Fruit fly (Drosophila melanogaster) whole organism, embryonic: ENCODE data around the gene CG5445.
A peak's percentile ranks its signal among the peaks of the same experiment; 100 is the strongest.

Experiments used
- ATbp ChIP-seq: fragments of 200-800 bp; sonication (Bioruptor generic); optimal IDR thresholded peaks from 2 replicates; lab custom pipeline; 2017; ENCODE audit warnings: missing biosample characterization, mild to moderate bottlenecking, missing genetic modification characterization, missing genetic modification reagents
- Adf1 ChIP-seq: fragments of 200-800 bp; sonication (Bioruptor generic); IDR thresholded peaks from 2 replicates; pipeline ENCODE4 v1.3.6; 2022; ENCODE audit warnings: missing biosample characterization, missing genetic modification characterization
- Blimp-1 ChIP-seq: fragments of 200-800 bp; sonication (Bioruptor generic); optimal IDR thresholded peaks from 3 replicates; lab custom pipeline; 2018; ENCODE audit warnings: missing biosample characterization, missing genetic modification characterization, mild to moderate bottlenecking, moderate library complexity, missing genetic modification reagents
- BtbVII ChIP-seq: fragments of 200-800 bp; sonication (Bioruptor generic); optimal IDR thresholded peaks from 3 replicates; lab custom pipeline; 2017; ENCODE audit warnings: missing biosample characterization, mild to moderate bottlenecking, missing genetic modification characterization
- Bteb2 ChIP-seq: fragments of 200-800 bp; sonication (Bioruptor generic); optimal IDR thresholded peaks from 2 replicates; lab custom pipeline; 2016; ENCODE audit warnings: missing biosample characterization, missing genetic modification characterization
- CG10147 ChIP-seq: fragments of 200-800 bp; sonication (Bioruptor generic); optimal IDR thresholded peaks from 2 replicates; lab custom pipeline; 2019; ENCODE audit warnings: missing biosample characterization, mild to moderate bottlenecking, missing genetic modification characterization, moderate library complexity
- CG14014 ChIP-seq: fragments of 200-800 bp; sonication (Bioruptor generic); IDR thresholded peaks from 2 replicates; pipeline ENCODE4 v1.3.6; 2022; ENCODE audit warnings: missing biosample characterization, missing genetic modification characterization
- CG14441 ChIP-seq: fragments of 200-800 bp; sonication (Bioruptor generic); IDR thresholded peaks from 2 replicates; pipeline ENCODE4 v1.3.6; 2022; ENCODE audit warnings: missing biosample characterization, missing genetic modification characterization
- CG15011 ChIP-seq: fragments of 200-800 bp; sonication (Bioruptor generic); optimal IDR thresholded peaks from 3 replicates; lab custom pipeline; 2018; ENCODE audit warnings: missing biosample characterization, mild to moderate bottlenecking, missing genetic modification characterization
- CG15073 ChIP-seq: fragments of 200-800 bp; sonication (Bioruptor generic); optimal IDR thresholded peaks from 2 replicates; lab custom pipeline; 2016; ENCODE audit warnings: missing biosample characterization, missing genetic modification characterization
- CG15514 ChIP-seq: fragments of 200-800 bp; sonication (Bioruptor generic); optimal IDR thresholded peaks from 3 replicates; lab custom pipeline; 2017; ENCODE audit warnings: missing biosample characterization, missing genetic modification characterization, mild to moderate bottlenecking, moderate library complexity, missing genetic modification reagents
- CG1602 ChIP-seq: fragments of 200-800 bp; sonication (Bioruptor generic); optimal IDR thresholded peaks from 3 replicates; lab custom pipeline; 2016; ENCODE audit warnings: missing biosample characterization, missing genetic modification characterization
- CG1647 ChIP-seq: fragments of 200-800 bp; sonication (Bioruptor generic); optimal IDR thresholded peaks from 3 replicates; lab custom pipeline; 2016; ENCODE audit warnings: missing biosample characterization, missing genetic modification characterization
- CG17328 ChIP-seq: fragments of 200-800 bp; sonication (Bioruptor generic); IDR thresholded peaks from 2 replicates; pipeline ENCODE4 v1.3.6; 2022; ENCODE audit warnings: missing biosample characterization, missing genetic modification characterization
- CG17912 ChIP-seq: fragments of 200-800 bp; sonication (Bioruptor generic); optimal IDR thresholded peaks from 2 replicates; lab custom pipeline; 2018; ENCODE audit warnings: missing biosample characterization, mild to moderate bottlenecking, missing genetic modification characterization
- CG18262 ChIP-seq: fragments of 200-800 bp; optimal IDR thresholded peaks from 3 replicates; lab custom pipeline; 2019; ENCODE audit warnings: missing biosample characterization, mild to moderate bottlenecking, missing genetic modification characterization, moderate library complexity
- CG18599 ChIP-seq: fragments of 200-800 bp; sonication (Bioruptor generic); optimal IDR thresholded peaks from 3 replicates; lab custom pipeline; 2017; ENCODE audit warnings: missing biosample characterization, missing genetic modification characterization, mild to moderate bottlenecking, moderate library complexity, missing genetic modification reagents
- CG2129 ChIP-seq: fragments of 200-800 bp; sonication (Bioruptor generic); IDR thresholded peaks from 2 replicates; pipeline ENCODE4 v1.3.6; 2022; ENCODE audit warnings: missing biosample characterization, missing genetic modification characterization; ENCODE audit not compliant: partially characterized antibody
- CG2199 ChIP-seq: fragments of 200-800 bp; sonication (Bioruptor generic); IDR thresholded peaks from 3 replicates; pipeline ENCODE4 v1.3.6; 2022; ENCODE audit warnings: missing biosample characterization, missing genetic modification characterization
- CG3065 ChIP-seq: fragments of 200-800 bp; sonication (Bioruptor generic); optimal IDR thresholded peaks from 2 replicates; lab custom pipeline; 2016; ENCODE audit warnings: missing biosample characterization, missing genetic modification characterization
- CG34422 ChIP-seq: fragments of 200-800 bp; sonication (Bioruptor generic); IDR thresholded peaks from 3 replicates; pipeline ENCODE4 v1.3.6; 2022; ENCODE audit warnings: missing biosample characterization, missing genetic modification characterization
- CG7357 ChIP-seq: fragments of 200-800 bp; sonication (Bioruptor generic); IDR thresholded peaks from 3 replicates; pipeline ENCODE4 v1.3.6; 2022; ENCODE audit warnings: missing biosample characterization, missing genetic modification characterization
- Dbx ChIP-seq: fragments of 200-800 bp; sonication (Bioruptor generic); IDR thresholded peaks from 3 replicates; pipeline ENCODE4 v1.3.6; 2022; ENCODE audit warnings: missing biosample characterization, missing genetic modification characterization
- Dek ChIP-seq: fragments of 200-800 bp; sonication (Bioruptor generic); optimal IDR thresholded peaks from 3 replicates; lab custom pipeline; 2019; ENCODE audit warnings: missing biosample characterization, mild to moderate bottlenecking, missing genetic modification characterization, moderate library complexity
- E2f1 ChIP-seq: fragments of 200-800 bp; sonication (Bioruptor generic); IDR thresholded peaks from 2 replicates; pipeline ENCODE4 v1.3.6; 2022; ENCODE audit warnings: missing biosample characterization, missing genetic modification characterization
- Ets65A ChIP-seq: fragments of 200-800 bp; sonication (Bioruptor generic); peaks from one replicate; lab custom pipeline; 2016; ENCODE audit warnings: missing biosample characterization, missing genetic modification characterization
- Hsf ChIP-seq: fragments of 200-800 bp; sonication (Bioruptor generic); optimal IDR thresholded peaks from 3 replicates; lab custom pipeline; 2016; ENCODE audit warnings: missing biosample characterization, missing genetic modification characterization
- Meics ChIP-seq: fragments of 200-800 bp; sonication (Bioruptor generic); optimal IDR thresholded peaks from 2 replicates; lab custom pipeline; 2017; ENCODE audit warnings: missing biosample characterization, mild to moderate bottlenecking, missing genetic modification characterization
- Mrtf ChIP-seq: fragments of 200-800 bp; sonication (Bioruptor generic); IDR thresholded peaks from 3 replicates; pipeline ENCODE4 v1.3.6; 2022; ENCODE audit warnings: missing biosample characterization, missing genetic modification characterization
- Nf-YB ChIP-seq: fragments of 200-800 bp; sonication (Bioruptor generic); optimal IDR thresholded peaks from 3 replicates; lab custom pipeline; 2019; ENCODE audit warnings: missing biosample characterization, mild to moderate bottlenecking, missing genetic modification characterization, moderate library complexity
- Rx ChIP-seq: fragments of 200-800 bp; sonication (Bioruptor generic); IDR thresholded peaks from 2 replicates; pipeline ENCODE4 v1.3.6; 2022; ENCODE audit warnings: missing biosample characterization, missing genetic modification characterization
- Sry-δ ChIP-seq: fragments of 200-800 bp; sonication (Bioruptor generic); optimal IDR thresholded peaks from 2 replicates; lab custom pipeline; 2016; ENCODE audit warnings: missing biosample characterization, missing genetic modification characterization
- Trl ChIP-seq, 3 experiments: fragments of >200 bp in 2 of 3; fragments of 200-800 bp in 1 of 3; sonication (Bioruptor generic) in 1 of 3; optimal IDR thresholded peaks; 2 replicates in 1 of 3; 3 replicates in 2 of 3; lab custom pipeline; 2016 to 2017; ENCODE audit warnings: missing biosample characterization in 1 of 3, missing genetic modification characterization in 1 of 3
- aop ChIP-seq: fragments of 200-800 bp; sonication (Bioruptor generic); IDR thresholded peaks from 2 replicates; pipeline ENCODE4 v1.3.6; 2022; ENCODE audit warnings: missing biosample characterization, missing genetic modification characterization
- bbx ChIP-seq: fragments of 200-800 bp; sonication (Bioruptor generic); IDR thresholded peaks from 2 replicates; pipeline ENCODE4 v1.3.6; 2022; ENCODE audit warnings: missing biosample characterization, missing genetic modification characterization; ENCODE audit not compliant: partially characterized antibody
- crc ChIP-seq: fragments of 200-800 bp; sonication (Bioruptor generic); optimal IDR thresholded peaks from 2 replicates; lab custom pipeline; 2016; ENCODE audit warnings: missing biosample characterization, missing genetic modification characterization
- danr ChIP-seq: fragments of 200-800 bp; sonication (Bioruptor generic); IDR thresholded peaks from 2 replicates; pipeline ENCODE4 v1.3.6; 2022; ENCODE audit warnings: missing biosample characterization, missing genetic modification characterization
- fd3F ChIP-seq: fragments of 200-800 bp; sonication (Bioruptor generic); optimal IDR thresholded peaks from 2 replicates; lab custom pipeline; 2018; ENCODE audit warnings: missing biosample characterization, mild to moderate bottlenecking, missing genetic modification characterization, moderate library complexity
- gcm2 ChIP-seq: fragments of 200-800 bp; sonication (Bioruptor generic); optimal IDR thresholded peaks from 2 replicates; lab custom pipeline; 2016; ENCODE audit warnings: missing biosample characterization, missing genetic modification characterization
- her ChIP-seq: fragments of 200-800 bp; sonication (Bioruptor generic); optimal IDR thresholded peaks from 2 replicates; lab custom pipeline; 2016; ENCODE audit warnings: missing biosample characterization, missing genetic modification characterization
- lab ChIP-seq: fragments of 200-800 bp; sonication (Bioruptor generic); optimal IDR thresholded peaks from 3 replicates; lab custom pipeline; 2017; ENCODE audit warnings: missing biosample characterization, missing genetic modification characterization, mild to moderate bottlenecking, moderate library complexity, missing genetic modification reagents
- pan ChIP-seq, 4 experiments: fragments of >200 bp in 3 of 4; fragments of 200-800 bp in 1 of 4; sonication (Bioruptor generic) in 1 of 4; optimal IDR thresholded peaks in 3 of 4; IDR thresholded peaks in 1 of 4; 2 replicates each; pipeline versions ENCODE4 v1.3.6 to Lab custom; 2017 to 2022; ENCODE audit warnings: missing biosample characterization in 2 of 4, missing genetic modification characterization in 2 of 4, mixed read lengths in 1 of 4
- pb ChIP-seq: fragments of 200-800 bp; sonication (Bioruptor generic); optimal IDR thresholded peaks from 3 replicates; lab custom pipeline; 2016; ENCODE audit warnings: missing biosample characterization, missing genetic modification characterization
- ranshi ChIP-seq: fragments of 200-800 bp; sonication (Bioruptor generic); IDR thresholded peaks from 2 replicates; pipeline ENCODE4 v1.3.6; 2022; ENCODE audit warnings: missing biosample characterization, missing genetic modification characterization
- seq ChIP-seq: fragments of 200-800 bp; sonication (Bioruptor generic); IDR thresholded peaks from 2 replicates; pipeline ENCODE4 v1.3.6; 2022; ENCODE audit warnings: missing biosample characterization, missing genetic modification characterization
- sob ChIP-seq: fragments of 200-800 bp; sonication (Bioruptor generic); IDR thresholded peaks from 2 replicates; pipeline ENCODE4 v1.3.6; 2022; ENCODE audit warnings: missing biosample characterization, missing genetic modification characterization
- sug ChIP-seq: fragments of 200-800 bp; optimal IDR thresholded peaks from 2 replicates; lab custom pipeline; 2019; ENCODE audit warnings: missing biosample characterization, mild to moderate bottlenecking, missing genetic modification characterization, moderate library complexity
- tup ChIP-seq: fragments of 200-800 bp; sonication (Bioruptor generic); optimal IDR thresholded peaks from 2 replicates; lab custom pipeline; 2016; ENCODE audit warnings: missing biosample characterization, mild to moderate bottlenecking, missing genetic modification characterization, moderate library complexity

Gene CG5445

dm6 chrX:17329933-17330674 is 47.8 kb downstream of the CG5445 start (continued):
- TF ChIP-seq Trl (optimal IDR thresholded peaks at IDR 0.05; lab: Kevin White, UChicago), result no peak
- TF ChIP-seq Trl (GFP tag; optimal IDR thresholded peaks at IDR 0.05; lab: Kevin White, UChicago), result peak; percentile 33
- no peak for TF ChIP-seq CG1647 (GFP tag; lab: Kevin White, UChicago)
- no peak for TF ChIP-seq pb (GFP tag; lab: Kevin White, UChicago)
- TF ChIP-seq Dek (tag; lab: Kevin White, UChicago), result peak; percentile 46
- TF ChIP-seq her, result peak; percentile 31
- TF ChIP-seq CG15011, result peak; percentile 29
- TF ChIP-seq gcm2 (GFP tag; lab: Kevin White, UChicago), result peak; percentile 0
- TF ChIP-seq CG18599 (GFP tag; lab: Kevin White, UChicago), result peak; percentile 40
- no peak for TF ChIP-seq CG2199
- TF ChIP-seq CG34422, result 0 out of 3 replicates have a peak, but pooled peaks have one; percentile 22
- TF ChIP-seq fd3F, result peak; percentile 53
- TF ChIP-seq CG1602 (GFP tag; lab: Kevin White, UChicago), result peak; percentile 5
- no peak for TF ChIP-seq aop
- TF ChIP-seq Dbx (GFP tag; lab: Robert Waterston, UW), result peak; percentile 44; the same call in 1 of the 3 replicates
- peak; percentile 12 for TF ChIP-seq crc
- TF ChIP-seq CG15073, result no peak
- peak; percentile 50 for TF ChIP-seq CG18262 (tag; lab: Kevin White, UChicago)
- 0 out of 3 replicates have a peak, but pooled peaks have one; percentile 17 for TF ChIP-seq Mrtf
- peak; percentile 50 for TF ChIP-seq Ets65A (GFP tag; lab: Kevin White, UChicago)
- TF ChIP-seq CG17912, result no peak
- no peak for TF ChIP-seq Sry-δ (GFP tag; lab: Kevin White, UChicago)
- no peak for TF ChIP-seq bbx (GFP tag; lab: Robert Waterston, UW)
- TF ChIP-seq Hsf (GFP tag; lab: Kevin White, UChicago), result peak; percentile 47
- TF ChIP-seq CG17328 (GFP tag; lab: Robert Waterston, UW), result no peak
- no peak for TF ChIP-seq CG14014
- TF ChIP-seq Meics (GFP tag; lab: Kevin White, UChicago), result peak; percentile 73
- no peak for TF ChIP-seq tup (GFP tag; lab: Kevin White, UChicago)
- no peak for TF ChIP-seq sob (GFP tag; lab: Robert Waterston, UW)
- peak; percentile 11 for TF ChIP-seq Nf-YB (GFP tag; lab: Kevin White, UChicago)
- peak; percentile 33 for TF ChIP-seq sug (tag; lab: Kevin White, UChicago)
- no peak for TF ChIP-seq CG2129 (GFP tag; lab: Robert Waterston, UW)
- no peak for TF ChIP-seq CG7357 (GFP tag; lab: Robert Waterston, UW)
- no peak for TF ChIP-seq CG3065 (GFP tag; lab: Kevin White, UChicago)
- peak; percentile 52 for TF ChIP-seq Bteb2 (GFP tag; lab: Kevin White, UChicago)
- no peak for TF ChIP-seq pan (optimal IDR thresholded peaks at IDR 0.05; lab: Kevin White, UChicago)
- peak in 1 of 2 experiments; percentile 42 for TF ChIP-seq pan (GFP tag; optimal IDR thresholded peaks at IDR 0.05 in 1 of 2, IDR thresholded peaks at IDR 0.05 in 1 of 2)
- peak; percentile 42 for TF ChIP-seq CG15514 (GFP tag; lab: Kevin White, UChicago)
- no peak for TF ChIP-seq Adf1 (GFP tag; lab: Robert Waterston, UW)
- peak; percentile 20 for TF ChIP-seq Blimp-1 (GFP tag; lab: Kevin White, UChicago)
- peak; percentile 33; the same call in 1 of the 2 replicates for TF ChIP-seq danr
- peak; percentile 33; the same call in 1 of the 2 replicates for TF ChIP-seq E2f1
- no peak for TF ChIP-seq ATbp (GFP tag; lab: Kevin White, UChicago)
- peak; percentile 30 for TF ChIP-seq BtbVII (GFP tag; lab: Kevin White, UChicago)
- TF ChIP-seq ranshi, result 0 out of 2 replicates have a peak, but pooled peaks have one; percentile 29
- no peak for TF ChIP-seq Rx (GFP tag; lab: Robert Waterston, UW)
- peak; percentile 35; the same call in 1 of the 2 replicates for TF ChIP-seq CG14441
- no peak for TF ChIP-seq seq (GFP tag; lab: Robert Waterston, UW)
- peak; percentile 77 for TF ChIP-seq CG10147 (GFP tag; lab: Kevin White, UChicago)
- peak; percentile 46 for TF ChIP-seq lab
